Fruit fly (Drosophila melanogaster) whole organism, embryonic: ENCODE measurements around the gene Pi3K68D.

Experiments used
- Abd-B ChIP-seq: fragments of 200-800 bp; sonication (Bioruptor generic); optimal IDR thresholded peaks from 2 replicates; lab custom pipeline; 2018; ENCODE audit warnings: missing biosample characterization, mild to moderate bottlenecking, missing genetic modification characterization, moderate library complexity
- Ada2b ChIP-seq: fragments of 200-800 bp; sonication (Bioruptor generic); IDR thresholded peaks from 2 replicates; pipeline ENCODE4 v1.3.6; 2022; ENCODE audit warnings: missing biosample characterization, missing genetic modification characterization
- Asciz ChIP-seq: fragments of 200-800 bp; sonication (Bioruptor generic); optimal IDR thresholded peaks from 2 replicates; lab custom pipeline; 2017; ENCODE audit warnings: missing biosample characterization, mild to moderate bottlenecking, missing genetic modification characterization, missing genetic modification reagents
- Atf6 ChIP-seq: fragments of 200-800 bp; sonication (Bioruptor generic); IDR thresholded peaks from 2 replicates; pipeline ENCODE4 v1.3.6; 2022; ENCODE audit warnings: missing biosample characterization, missing genetic modification characterization
- B-H2 ChIP-seq: fragments of 200-800 bp; sonication (Bioruptor generic); optimal IDR thresholded peaks from 2 replicates; lab custom pipeline; 2018; ENCODE audit warnings: missing biosample characterization, mild to moderate bottlenecking, missing genetic modification characterization
- C15 ChIP-seq: fragments of 200-800 bp; sonication (Bioruptor generic); IDR thresholded peaks from 3 replicates; pipeline ENCODE4 v1.3.6; 2022; ENCODE audit warnings: missing biosample characterization, missing genetic modification characterization
- CG10147 ChIP-seq: fragments of 200-800 bp; sonication (Bioruptor generic); optimal IDR thresholded peaks from 2 replicates; lab custom pipeline; 2019; ENCODE audit warnings: missing biosample characterization, mild to moderate bottlenecking, missing genetic modification characterization, moderate library complexity
- CG1024 ChIP-seq: fragments of 200-800 bp; sonication (Bioruptor generic); IDR thresholded peaks from 2 replicates; pipeline ENCODE4 v1.3.6; 2022; ENCODE audit warnings: missing biosample characterization, missing genetic modification characterization
- CG10543 ChIP-seq: fragments of 200-800 bp; sonication (Bioruptor generic); optimal IDR thresholded peaks from 3 replicates; lab custom pipeline; 2017; ENCODE audit warnings: missing biosample characterization, mild to moderate bottlenecking, missing genetic modification characterization, moderate library complexity
- CG11456 ChIP-seq: fragments of 200-800 bp; sonication (Bioruptor generic); IDR thresholded peaks from 3 replicates; pipeline ENCODE4 v1.3.6; 2022; ENCODE audit warnings: missing biosample characterization, missing genetic modification characterization
- CG12942 ChIP-seq: fragments of 200-800 bp; sonication (Bioruptor generic); optimal IDR thresholded peaks from 3 replicates; lab custom pipeline; 2016; ENCODE audit warnings: missing biosample characterization, missing genetic modification characterization
- CG14965 ChIP-seq: fragments of 200-800 bp; sonication (Bioruptor generic); optimal IDR thresholded peaks from 2 replicates; lab custom pipeline; 2016; ENCODE audit warnings: missing biosample characterization, missing genetic modification characterization, borderline replicate concordance
- CG1529 ChIP-seq: fragments of 200-800 bp; sonication (Bioruptor generic); optimal IDR thresholded peaks from 3 replicates; lab custom pipeline; 2018; ENCODE audit warnings: missing biosample characterization, missing genetic modification characterization
- CG1602 ChIP-seq: fragments of 200-800 bp; sonication (Bioruptor generic); optimal IDR thresholded peaks from 3 replicates; lab custom pipeline; 2016; ENCODE audit warnings: missing biosample characterization, missing genetic modification characterization
- CG17568 ChIP-seq: fragments of 200-800 bp; sonication (Bioruptor generic); optimal IDR thresholded peaks from 2 replicates; lab custom pipeline; 2018; ENCODE audit warnings: missing biosample characterization, mild to moderate bottlenecking, missing genetic modification characterization, moderate library complexity
- CG18011 ChIP-seq: fragments of 200-800 bp; sonication (Bioruptor generic); optimal IDR thresholded peaks from 2 replicates; lab custom pipeline; 2017; ENCODE audit warnings: missing biosample characterization, missing genetic modification characterization, mild to moderate bottlenecking, moderate library complexity, missing genotype
- CG1832 ChIP-seq: fragments of 200-800 bp; sonication (Bioruptor generic); optimal IDR thresholded peaks from 2 replicates; lab custom pipeline; 2017; ENCODE audit warnings: missing biosample characterization, mild to moderate bottlenecking, missing genetic modification characterization, inconsistent platforms
- CG18476 ChIP-seq: fragments of 200-800 bp; sonication (Bioruptor generic); optimal IDR thresholded peaks from 2 replicates; lab custom pipeline; 2016; ENCODE audit warnings: missing biosample characterization, mild to moderate bottlenecking, missing genetic modification characterization
- CG18619 ChIP-seq: fragments of 200-800 bp; sonication (Bioruptor generic); optimal IDR thresholded peaks from 3 replicates; lab custom pipeline; 2017; ENCODE audit warnings: missing biosample characterization, mild to moderate bottlenecking, missing genetic modification characterization
- CG34376 ChIP-seq: fragments of 200-800 bp; sonication (Bioruptor generic); optimal IDR thresholded peaks from 2 replicates; lab custom pipeline; 2018; ENCODE audit warnings: missing biosample characterization, mild to moderate bottlenecking, missing genetic modification characterization
- CG4730 ChIP-seq: fragments of 200-800 bp; sonication (Bioruptor generic); IDR thresholded peaks from 2 replicates; pipeline ENCODE4 v1.3.6; 2022; ENCODE audit warnings: missing biosample characterization, missing genetic modification characterization
- CG6175 ChIP-seq: fragments of 200-800 bp; sonication (Bioruptor generic); IDR thresholded peaks from 3 replicates; pipeline ENCODE4 v1.3.6; 2022; ENCODE audit warnings: missing biosample characterization, missing genetic modification characterization
- CG6654 ChIP-seq: fragments of 200-800 bp; sonication (Bioruptor generic); optimal IDR thresholded peaks from 2 replicates; lab custom pipeline; 2017; ENCODE audit warnings: missing biosample characterization, mild to moderate bottlenecking, missing genetic modification characterization
- CG6683 ChIP-seq: fragments of 200-800 bp; sonication (Bioruptor generic); optimal IDR thresholded peaks from 2 replicates; lab custom pipeline; 2017; ENCODE audit warnings: missing biosample characterization, mild to moderate bottlenecking, missing genetic modification characterization, missing genetic modification reagents
- CG8765 ChIP-seq: fragments of 200-800 bp; sonication (Bioruptor generic); IDR thresholded peaks from 2 replicates; pipeline ENCODE4 v1.3.6; 2022; ENCODE audit warnings: missing biosample characterization, missing genetic modification characterization
- CG9817 ChIP-seq: fragments of 200-800 bp; sonication (Bioruptor generic); optimal IDR thresholded peaks from 2 replicates; lab custom pipeline; 2018; ENCODE audit warnings: missing biosample characterization, mild to moderate bottlenecking, missing genetic modification characterization, moderate library complexity
- CG9932 ChIP-seq: fragments of 200-800 bp; sonication (Bioruptor generic); IDR thresholded peaks from 2 replicates; pipeline ENCODE4 v1.3.6; 2022; ENCODE audit warnings: missing biosample characterization, missing genetic modification characterization
- Chrac-16 ChIP-seq: fragments of 200-800 bp; sonication (Bioruptor generic); optimal IDR thresholded peaks from 3 replicates; lab custom pipeline; 2016; ENCODE audit warnings: missing biosample characterization, missing genetic modification characterization
- CkIIα-i1 ChIP-seq: fragments of 200-800 bp; sonication (Bioruptor generic); IDR thresholded peaks from 2 replicates; pipeline ENCODE4 v1.3.6; 2022; ENCODE audit warnings: missing biosample characterization, missing genetic modification characterization
- Ets97D ChIP-seq: fragments of 200-800 bp; sonication (Bioruptor generic); optimal IDR thresholded peaks from 3 replicates; lab custom pipeline; 2016; ENCODE audit warnings: missing biosample characterization, missing genetic modification characterization
- GATAe ChIP-seq: fragments of 200-800 bp; sonication (Bioruptor generic); conservative IDR thresholded peaks from 2 replicates; pipeline ENCODE4 v1.3.6; 2022; ENCODE audit warnings: missing biosample characterization, missing genetic modification characterization
- NK7.1 ChIP-seq: fragments of 200-800 bp; sonication (Bioruptor generic); optimal IDR thresholded peaks from 3 replicates; lab custom pipeline; 2016; ENCODE audit warnings: missing biosample characterization, missing genetic modification characterization
- Nf-YA ChIP-seq: fragments of 200-800 bp; sonication (Bioruptor generic); IDR thresholded peaks from 2 replicates; pipeline ENCODE4 v1.3.6; 2022; ENCODE audit warnings: missing biosample characterization, missing genetic modification characterization
- Opbp ChIP-seq: fragments of 200-800 bp; sonication (Bioruptor generic); IDR thresholded peaks from 3 replicates; pipeline ENCODE4 v1.3.6; 2022; ENCODE audit warnings: missing biosample characterization, missing genetic modification characterization; ENCODE audit not compliant: partially characterized antibody
- YL-1 ChIP-seq: fragments of 200-800 bp; sonication (Bioruptor generic); optimal IDR thresholded peaks from 3 replicates; lab custom pipeline; 2017; ENCODE audit warnings: missing biosample characterization, mild to moderate bottlenecking, missing genetic modification characterization
- ara ChIP-seq: fragments of 200-800 bp; sonication (Bioruptor generic); IDR thresholded peaks from 2 replicates; pipeline ENCODE4 v1.3.6; 2022; ENCODE audit warnings: missing biosample characterization, missing genetic modification characterization
- bigmax ChIP-seq: fragments of 200-800 bp; sonication (Bioruptor generic); optimal IDR thresholded peaks from 2 replicates; lab custom pipeline; 2018; ENCODE audit warnings: missing biosample characterization, mild to moderate bottlenecking, missing genetic modification characterization
- cg ChIP-seq: fragments of 200-800 bp; sonication (Bioruptor generic); optimal IDR thresholded peaks from 3 replicates; lab custom pipeline; 2019; ENCODE audit warnings: missing biosample characterization, mild to moderate bottlenecking, missing genetic modification characterization, moderate library complexity
- ci ChIP-seq: fragments of 200-800 bp; sonication (Bioruptor generic); IDR thresholded peaks from 3 replicates; pipeline ENCODE4 v1.3.6; 2022; ENCODE audit warnings: missing biosample characterization, missing genetic modification characterization
- gcm ChIP-seq: fragments of 200-800 bp; sonication (Bioruptor generic); optimal IDR thresholded peaks from 2 replicates; lab custom pipeline; 2019; ENCODE audit warnings: missing biosample characterization, mild to moderate bottlenecking, missing genetic modification characterization, moderate library complexity
- gro ChIP-seq: fragments of 200-800 bp; sonication (Bioruptor generic); optimal IDR thresholded peaks from 2 replicates; lab custom pipeline; 2016; ENCODE audit warnings: missing biosample characterization, missing genetic modification characterization
- inv ChIP-seq: fragments of 200-800 bp; sonication (Bioruptor generic); IDR thresholded peaks from 2 replicates; pipeline ENCODE4 v1.3.6; 2022; ENCODE audit warnings: missing biosample characterization, missing genetic modification characterization; ENCODE audit not compliant: partially characterized antibody
- jigr1 ChIP-seq: fragments of 200-800 bp; sonication (Bioruptor generic); IDR thresholded peaks from 3 replicates; pipeline ENCODE4 v1.3.6; 2022; ENCODE audit warnings: missing biosample characterization, missing genetic modification characterization
- nmo ChIP-seq: fragments of 200-800 bp; sonication (Bioruptor generic); optimal IDR thresholded peaks from 2 replicates; lab custom pipeline; 2018; ENCODE audit warnings: missing biosample characterization, mild to moderate bottlenecking, missing genetic modification characterization, moderate library complexity
- psq ChIP-seq: fragments of 200-800 bp; sonication (Bioruptor generic); optimal IDR thresholded peaks from 2 replicates; lab custom pipeline; 2017; ENCODE audit warnings: missing biosample characterization, missing genetic modification characterization
- repo ChIP-seq: fragments of 200-800 bp; sonication (Bioruptor generic); optimal IDR thresholded peaks from 2 replicates; lab custom pipeline; 2016; ENCODE audit warnings: missing biosample characterization, missing genetic modification characterization
- sna ChIP-seq: fragments of 200-800 bp; sonication (Bioruptor generic); IDR thresholded peaks from 2 replicates; pipeline ENCODE4 v1.3.6; 2022; ENCODE audit warnings: missing biosample characterization, missing genetic modification characterization; ENCODE audit not compliant: partially characterized antibody

Pi3K68D gene

DNA sequence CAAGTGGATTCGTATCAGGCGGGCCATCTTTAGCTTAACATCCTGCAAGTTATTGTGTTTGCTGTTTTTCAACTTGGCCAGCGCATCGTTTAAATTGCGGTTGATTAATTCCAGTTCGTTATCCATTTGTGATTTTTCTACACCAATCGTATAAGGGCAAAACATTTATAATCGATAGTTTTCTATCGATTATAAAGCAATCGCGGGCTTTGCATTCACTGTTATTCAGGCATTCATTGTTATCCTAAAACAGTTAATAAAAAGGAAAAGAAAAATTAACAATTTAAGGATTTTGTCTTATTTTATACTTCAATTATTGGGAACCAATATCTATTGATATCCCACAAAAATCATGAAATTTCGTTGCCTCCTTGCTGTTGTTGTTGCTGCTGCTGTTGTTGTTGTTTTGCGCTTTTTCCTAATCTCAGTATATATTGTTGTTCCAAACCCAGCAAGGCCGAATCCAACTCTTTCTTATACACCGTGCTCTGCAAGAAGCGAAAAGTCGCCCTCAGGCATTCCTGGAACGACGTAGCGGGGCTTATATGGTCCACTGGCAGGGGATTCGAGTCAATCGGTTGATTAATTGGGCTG is 35.8 kb upstream of the Pi3K68D start, which contains the start of gene CG32095 (continued):
- TF ChIP-seq CG1024 (GFP tag; lab: Robert Waterston, UW): no peak
- TF ChIP-seq repo: no peak
- no peak for TF ChIP-seq CG4730 (GFP tag; lab: Robert Waterston, UW)
- TF ChIP-seq CG17568 (GFP tag; lab: Kevin White, UChicago): no peak
- no peak for TF ChIP-seq Abd-B (GFP tag; lab: Kevin White, UChicago)
- no peak for TF ChIP-seq jigr1
- no peak for TF ChIP-seq CG10543
- no peak for TF ChIP-seq CG1832 (GFP tag; lab: Kevin White, UChicago)
- no peak for TF ChIP-seq B-H2
- no peak for TF ChIP-seq psq (GFP tag; lab: Kevin White, UChicago)
- TF ChIP-seq C15 (GFP tag; lab: Robert Waterston, UW): no peak
- TF ChIP-seq YL-1 (GFP tag; lab: Kevin White, UChicago): no peak
- no peak for TF ChIP-seq CG6175 (GFP tag; lab: Robert Waterston, UW)
- no peak for TF ChIP-seq CG1529
- TF ChIP-seq GATAe (GFP tag; lab: Robert Waterston, UW): no peak
- TF ChIP-seq Chrac-16 (GFP tag; lab: Kevin White, UChicago): no peak
- no peak for TF ChIP-seq CG11456 (GFP tag; lab: Robert Waterston, UW)
- no peak for TF ChIP-seq Atf6 (GFP tag; lab: Robert Waterston, UW)
- TF ChIP-seq CG1602 (GFP tag; lab: Kevin White, UChicago): no peak
- peak; percentile 67 for TF ChIP-seq inv (GFP tag; lab: Robert Waterston, UW)

DNA sequence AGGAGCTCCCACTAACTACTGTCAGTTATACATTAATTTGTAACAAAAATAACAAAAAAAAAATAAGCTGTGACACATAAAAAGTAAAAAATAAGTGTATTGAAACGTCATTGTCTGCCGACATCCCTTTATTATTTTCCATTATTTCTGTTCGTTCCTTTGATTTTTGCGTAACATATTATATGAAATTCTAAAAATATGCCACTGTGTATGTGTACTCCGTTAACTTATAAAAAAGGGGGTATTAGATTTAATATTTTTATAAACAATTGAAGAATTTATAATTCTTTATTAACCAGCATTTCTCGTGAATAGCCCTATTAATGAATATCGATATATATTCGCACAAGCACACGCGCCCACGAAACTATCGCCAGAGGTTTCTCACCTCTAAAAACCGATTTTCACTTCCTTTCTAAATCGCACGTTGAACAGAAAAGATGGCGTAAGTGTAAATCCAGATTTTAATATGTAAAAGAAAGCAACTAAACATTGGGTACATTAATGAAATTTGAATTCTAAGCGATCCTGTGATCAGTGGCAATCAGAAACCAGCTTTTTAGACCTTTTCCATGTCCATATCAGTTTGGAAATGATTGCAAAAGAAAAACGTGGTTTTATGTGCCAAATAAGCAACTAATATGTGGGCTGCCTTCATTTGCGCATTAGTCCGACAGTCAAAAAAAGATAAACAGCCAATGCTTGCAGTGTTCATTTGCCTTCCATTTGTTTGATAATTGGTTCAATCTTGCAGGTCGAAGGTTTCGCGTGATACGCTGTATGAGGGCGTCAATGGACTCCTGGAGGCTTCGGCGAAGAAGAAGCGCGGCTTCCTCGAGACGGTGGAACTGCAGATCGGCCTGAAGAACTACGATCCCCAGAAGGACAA is 32.9 kb upstream of the Pi3K68D start, which contains the start of gene RpL10Ab:
Gene RpL10Ab, plus strand, starts transcription at position 406 of the 889 bp plus-strand sequence.
- TF ChIP-seq CG10147 (GFP tag; lab: Kevin White, UChicago) (peak; percentile 77), CG8765 (GFP tag; lab: Robert Waterston, UW) (peak; percentile 44; the same call in 1 of the 2 replicates), gcm (GFP tag; lab: Kevin White, UChicago) (peak; percentile 23), CG6654 (GFP tag; lab: Kevin White, UChicago) (peak; percentile 61), gro (GFP tag; lab: Kevin White, UChicago) (peak; percentile 26), nmo (GFP tag; lab: Kevin White, UChicago) (peak; percentile 73), CG14965 (GFP tag; lab: Kevin White, UChicago) (no peak), Nf-YA (GFP tag; lab: Robert Waterston, UW) (0 out of 2 replicates have a peak, but pooled peaks have one; percentile 51), Ets97D (peak; percentile 97), CG18011 (GFP tag; lab: Kevin White, UChicago) (peak; percentile 33), Opbp (GFP tag; lab: Robert Waterston, UW) (peak; percentile 96), CG6683 (GFP tag; lab: Kevin White, UChicago) (peak; percentile 25), Asciz (GFP tag; lab: Kevin White, UChicago) (peak; percentile 27), CkIIα-i1 (GFP tag; lab: Robert Waterston, UW) (0 out of 2 replicates have a peak, but pooled peaks have one; percentile 15), CG12942 (GFP tag; lab: Kevin White, UChicago) (no peak), ci (GFP tag; lab: Robert Waterston, UW) (peak; percentile 92), cg (GFP tag; lab: Kevin White, UChicago) (no peak), bigmax (GFP tag; lab: Kevin White, UChicago) (no peak), CG34376 (GFP tag; lab: Kevin White, UChicago) (peak; percentile 67), CG9817 (peak; percentile 76), NK7.1 (GFP tag; lab: Kevin White, UChicago) (no peak), Ada2b (peak; percentile 38; the same call in 1 of the 2 replicates), ara (no peak), sna (GFP tag; lab: Robert Waterston, UW) (peak; percentile 19; the same call in 1 of the 2 replicates), CG9932 (GFP tag; lab: Robert Waterston, UW) (peak; percentile 75), CG17568 (GFP tag; lab: Kevin White, UChicago) (peak; percentile 56), CG18476 (peak; percentile 15), CG18619 (peak; percentile 64)
